Worm (Caenorhabditis elegans) whole organism, mixed stage, embryonic: ENCODE measurements around the gene Y82E9BL.18.

Experiments
- nhr-237 ChIP-seq: fragments of 150-350 bp; optimal IDR thresholded peaks from 2 replicates; lab custom pipeline; 2014; ENCODE audit warnings: missing biosample characterization, missing genetic modification characterization
- nhr-28 ChIP-seq: fragments of 150-350 bp; optimal IDR thresholded peaks from 2 replicates; lab custom pipeline; 2014; ENCODE audit warnings: missing biosample characterization, missing genetic modification characterization
- nhr-76 ChIP-seq: sonication (generic microtip); optimal IDR thresholded peaks from 2 replicates; lab custom pipeline; 2017; ENCODE audit warnings: missing biosample characterization, missing genetic modification characterization
- snpc-4 ChIP-seq: fragments of 150-350 bp; optimal IDR thresholded peaks from 2 replicates; lab custom pipeline; 2014; ENCODE audit warnings: missing biosample characterization, missing genetic modification characterization
- sptf-1 ChIP-seq: sonication (generic microtip); optimal IDR thresholded peaks from 2 replicates; lab custom pipeline; 2017; ENCODE audit warnings: mild to moderate bottlenecking, missing genetic modification characterization, moderate library complexity, missing compliant biosample characterization

DNA sequence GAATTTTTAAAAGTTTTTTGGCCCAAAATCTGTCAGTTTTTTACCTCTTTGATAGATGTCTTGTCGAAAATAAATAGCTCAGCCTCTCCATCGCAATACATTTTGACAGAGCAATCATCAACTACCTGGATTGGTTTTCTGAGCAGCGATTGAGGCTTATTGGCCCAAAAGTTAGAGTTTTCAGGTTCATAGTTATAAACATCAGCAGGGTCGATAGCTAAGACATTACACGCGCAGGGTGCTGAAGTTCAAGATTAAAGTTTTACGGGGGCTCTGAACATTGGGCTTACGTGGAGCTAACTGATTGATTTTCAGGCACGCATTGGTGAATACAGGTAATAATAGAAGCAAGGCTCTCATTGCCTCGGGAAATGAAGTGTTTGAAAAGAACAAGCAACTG is 33.1 kb downstream of the Y82E9BL.18 start, which contains the start of gene Y82E9BR.9:
- no peak for TF ChIP-seq nhr-76 (tag; lab: Kevin White, UChicago)
- TF ChIP-seq nhr-28 (tag; lab: Kevin White, UChicago): no peak
- TF ChIP-seq nhr-237: no peak
- no peak for TF ChIP-seq sptf-1 (tag; lab: Kevin White, UChicago)
- TF ChIP-seq snpc-4 (tag; lab: Kevin White, UChicago): no peak
